Fruit fly (Drosophila melanogaster): ENCODE results near the gene Ir68a.

Gene Ir68a

DNA sequence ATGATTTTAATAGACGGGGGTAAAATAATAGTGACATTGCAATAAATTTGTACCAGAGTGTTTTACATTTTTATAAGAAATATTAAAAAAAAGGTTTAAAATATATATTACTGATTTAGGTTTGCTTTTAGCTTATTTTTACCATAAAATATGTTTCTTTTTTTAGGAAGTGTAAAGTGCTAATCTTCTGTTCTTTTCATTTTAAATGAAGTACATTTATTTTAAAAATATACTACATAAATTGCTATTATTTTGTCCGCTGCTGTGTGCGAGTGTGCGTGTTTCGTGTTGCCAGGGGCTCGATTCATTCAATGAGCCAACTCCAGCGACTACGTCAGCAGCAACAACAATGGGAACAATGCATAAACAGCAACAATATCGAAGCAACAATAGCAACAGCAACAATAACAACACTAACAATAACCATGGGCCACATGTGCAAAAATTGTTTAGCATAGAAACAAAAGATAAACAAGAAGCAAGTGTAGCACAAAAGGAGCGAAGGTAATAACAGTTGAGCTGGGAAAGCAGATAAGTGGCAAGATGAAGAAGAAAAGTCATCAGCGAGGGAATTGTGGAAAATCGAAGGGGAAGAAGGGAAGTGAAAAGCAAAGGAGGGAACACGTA, 25.6 kb upstream of the Ir68a start (continued):
- TF ChIP-seq btn (GFP tag; optimal IDR thresholded peaks at IDR 0.05): no peak
- peak; percentile 88 for TF ChIP-seq CG14710 (tag; optimal IDR thresholded peaks at IDR 0.05)
- TF ChIP-seq pita (GFP tag; optimal IDR thresholded peaks at IDR 0.05): no peak
- TF ChIP-seq CG5245 (GFP tag; optimal IDR thresholded peaks at IDR 0.05): peak; percentile 19
- TF ChIP-seq grau (tag; optimal IDR thresholded peaks at IDR 0.05): peak; percentile 93
- TF ChIP-seq sd (tag; optimal IDR thresholded peaks at IDR 0.05): peak; percentile 52
- TF ChIP-seq B-H2 (GFP tag; optimal IDR thresholded peaks at IDR 0.05): peak; percentile 1
- TF ChIP-seq Side (GFP tag; optimal IDR thresholded peaks at IDR 0.05): no peak
- peak; percentile 53; the same call in 1 of the 3 replicates for TF ChIP-seq Optix (GFP tag; IDR thresholded peaks at IDR 0.05)
- peak; percentile 75 for TF ChIP-seq NfI (GFP tag; optimal IDR thresholded peaks at IDR 0.05)
- peak; percentile 60; the same call in 1 of the 2 replicates for TF ChIP-seq ro (GFP tag; IDR thresholded peaks at IDR 0.05)
- peak; percentile 69 for TF ChIP-seq CG3847 (GFP tag; IDR thresholded peaks at IDR 0.05)
- TF ChIP-seq danr (GFP tag; IDR thresholded peaks at IDR 0.05): peak; percentile 67; the same call in 1 of the 2 replicates
- no peak for TF ChIP-seq CG17186 (GFP tag; optimal IDR thresholded peaks at IDR 0.05)
- no peak for TF ChIP-seq psq (GFP tag; optimal IDR thresholded peaks at IDR 0.05)
- TF ChIP-seq CG43689 (GFP tag; IDR thresholded peaks at IDR 0.05): peak; percentile 62
- TF ChIP-seq Bteb2 (GFP tag; optimal IDR thresholded peaks at IDR 0.05): no peak
- TF ChIP-seq salm (tag; optimal IDR thresholded peaks at IDR 0.05): peak; percentile 84
- TF ChIP-seq CG12155 (GFP tag; optimal IDR thresholded peaks at IDR 0.05): peak; percentile 51
- TF ChIP-seq CG14050 (GFP tag; IDR thresholded peaks at IDR 0.05): peak; percentile 71
- no peak for TF ChIP-seq Sin3A (optimal IDR thresholded peaks at IDR 0.05)
- TF ChIP-seq CG4360 (GFP tag; IDR thresholded peaks at IDR 0.05): peak; percentile 58
- TF ChIP-seq B-H1 (GFP tag; IDR thresholded peaks at IDR 0.05): peak; percentile 80
- no peak for TF ChIP-seq dati (GFP tag; IDR thresholded peaks at IDR 0.05)
- peak; percentile 54 for TF ChIP-seq sug (tag; optimal IDR thresholded peaks at IDR 0.05)
- peak; percentile 23 to 24 for TF ChIP-seq chif (GFP tag; optimal IDR thresholded peaks at IDR 0.05)
- peak; percentile 56 for TF ChIP-seq slou (GFP tag; optimal IDR thresholded peaks at IDR 0.05)
- TF ChIP-seq tna (GFP tag; IDR thresholded peaks at IDR 0.05; ENCODE audit: partially characterized antibody): no peak
- TF ChIP-seq mld (GFP tag; IDR thresholded peaks at IDR 0.05; ENCODE audit: partially characterized antibody): no peak
- no peak for TF ChIP-seq lov (optimal IDR thresholded peaks at IDR 0.05)
- no peak for TF ChIP-seq lov (GFP tag; IDR thresholded peaks at IDR 0.05)
- peak; percentile 96; the same call in 1 of the 2 replicates for TF ChIP-seq CG11696 (GFP tag; IDR thresholded peaks at IDR 0.05)
- TF ChIP-seq Dll (GFP tag; IDR thresholded peaks at IDR 0.05; ENCODE audit: partially characterized antibody): no peak
- TF ChIP-seq jumu (GFP tag; optimal IDR thresholded peaks at IDR 0.05): no peak
- TF ChIP-seq CG3995 (GFP tag; optimal IDR thresholded peaks at IDR 0.05): peak; percentile 9
- TF ChIP-seq Hmr (GFP tag; optimal IDR thresholded peaks at IDR 0.05): peak; percentile 65
- TF ChIP-seq ssp (GFP tag; IDR thresholded peaks at IDR 0.05): peak; percentile 73
- no peak for TF ChIP-seq CG7745 (tag; optimal IDR thresholded peaks at IDR 0.05)
- no peak for TF ChIP-seq gro (GFP tag; optimal IDR thresholded peaks at IDR 0.05)
- TF ChIP-seq lmd (GFP tag; IDR thresholded peaks at IDR 0.05): peak; percentile 88
- TF ChIP-seq ab (GFP tag; optimal IDR thresholded peaks at IDR 0.05): no peak
- TF ChIP-seq stc (GFP tag; IDR thresholded peaks at IDR 0.05): peak; percentile 94
- TF ChIP-seq Hsf (GFP tag; optimal IDR thresholded peaks at IDR 0.05): peak; percentile 48
- peak; percentile 92 for TF ChIP-seq so (GFP tag; IDR thresholded peaks at IDR 0.05)
- no peak for TF ChIP-seq pnt (GFP tag; optimal IDR thresholded peaks at IDR 0.05)
- TF ChIP-seq pzg (GFP tag; optimal IDR thresholded peaks at IDR 0.05): no peak
- TF ChIP-seq Awh (GFP tag; IDR thresholded peaks at IDR 0.05): peak; percentile 84
- no peak for TF ChIP-seq Bgb (GFP tag; IDR thresholded peaks at IDR 0.05; ENCODE audit: partially characterized antibody)
- peak; percentile 94 for TF ChIP-seq Ssrp (tag; optimal IDR thresholded peaks at IDR 0.05)
- TF ChIP-seq ewg (GFP tag; optimal IDR thresholded peaks at IDR 0.05): peak; percentile 62
- peak; percentile 84 for TF ChIP-seq Fer1 (GFP tag; optimal IDR thresholded peaks at IDR 0.05)

Measured in whole organism, embryonic.